Worm (Caenorhabditis elegans): Measurements from ENCODE around the gene C44B11.4.

DNA sequence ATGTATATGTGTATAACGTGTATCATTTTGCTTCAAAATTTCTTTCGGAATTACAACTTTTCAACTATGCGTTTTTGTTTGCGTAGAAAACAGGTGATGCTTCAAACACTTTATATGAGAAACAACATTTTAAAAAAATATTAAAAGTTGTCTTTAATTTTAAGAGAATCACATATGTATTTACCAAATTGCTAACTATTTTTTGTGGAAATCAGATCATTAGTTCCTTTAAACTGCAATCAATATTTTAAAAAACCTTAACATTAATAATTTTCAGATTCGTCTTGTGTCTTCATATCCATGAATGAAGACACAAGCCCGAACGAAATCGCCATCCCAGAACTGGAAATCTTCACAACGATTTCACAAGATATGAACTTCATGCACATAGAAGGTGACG, 9.3 kb upstream of the C44B11.4 start, which contains the start of gene C44B11.6:
- TF ChIP-seq ztf-11 (tag; optimal IDR thresholded peaks at IDR 0.05) (no peak), zag-1 (tag; optimal IDR thresholded peaks at IDR 0.05) (no peak), ztf-4 (tag; optimal IDR thresholded peaks at IDR 0.05) (no peak), nhr-85 (tag) (no peak)
